Worm (Caenorhabditis elegans) whole organism, late embryonic: ENCODE measurements around the gene Y71H2AM.14.

ENCODE experiments used
- C38D4.7 ChIP-seq: fragments of 200-800 bp; sonication (Bioruptor generic); optimal IDR thresholded peaks from 2 replicates; lab custom pipeline; 2018; ENCODE audit warnings: mild to moderate bottlenecking, missing genetic modification characterization, moderate library complexity, missing compliant biosample characterization
- F13H6.1 ChIP-seq: sonication (generic microtip); optimal IDR thresholded peaks from 2 replicates; lab custom pipeline; 2016; ENCODE audit warnings: missing genetic modification characterization, missing compliant biosample characterization
- K02D7.2 ChIP-seq: sonication (generic microtip); optimal IDR thresholded peaks from 2 replicates; lab custom pipeline; 2017; ENCODE audit warnings: mild to moderate bottlenecking, missing genetic modification characterization, missing compliant biosample characterization
- ahr-1 ChIP-seq: sonication (generic microtip); optimal IDR thresholded peaks from 2 replicates; lab custom pipeline; 2016; ENCODE audit warnings: missing genetic modification characterization, missing compliant biosample characterization
- ceh-18 ChIP-seq: sonication (generic microtip); optimal IDR thresholded peaks from 2 replicates; lab custom pipeline; 2016; ENCODE audit warnings: missing genetic modification characterization, missing compliant biosample characterization
- ceh-2 ChIP-seq: sonication (generic microtip); optimal IDR thresholded peaks from 2 replicates; lab custom pipeline; 2016; ENCODE audit warnings: missing genotype, missing genetic modification characterization, missing compliant biosample characterization
- ceh-24 ChIP-seq: sonication (generic microtip); optimal IDR thresholded peaks from 2 replicates; lab custom pipeline; 2016; ENCODE audit warnings: mild to moderate bottlenecking, missing genetic modification characterization, missing compliant biosample characterization
- ceh-30 ChIP-seq: fragments of 150-350 bp; optimal IDR thresholded peaks from 2 replicates; lab custom pipeline; 2014; ENCODE audit warnings: missing biosample characterization, missing genetic modification characterization
- ceh-6 ChIP-seq: fragments of 200-800 bp; sonication (Bioruptor generic); optimal IDR thresholded peaks from 2 replicates; lab custom pipeline; 2018; ENCODE audit warnings: mild to moderate bottlenecking, missing genetic modification characterization, missing compliant biosample characterization
- che-1 ChIP-seq: sonication (generic microtip); optimal IDR thresholded peaks from 2 replicates; lab custom pipeline; 2016; ENCODE audit warnings: mild to moderate bottlenecking, missing genetic modification characterization, missing compliant biosample characterization
- dve-1 ChIP-seq: sonication (generic microtip); optimal IDR thresholded peaks from 2 replicates; lab custom pipeline; 2017; ENCODE audit warnings: antibody characterized with exemption, mild to moderate bottlenecking, missing genetic modification characterization, missing compliant biosample characterization
- fax-1 ChIP-seq: sonication (generic microtip); optimal IDR thresholded peaks from 2 replicates; lab custom pipeline; 2016; ENCODE audit warnings: missing genotype, missing genetic modification characterization, missing compliant biosample characterization
- fkh-10 ChIP-seq: fragments of 150-350 bp; optimal IDR thresholded peaks from 2 replicates; lab custom pipeline; 2014; ENCODE audit warnings: missing biosample characterization, missing genetic modification reagents, missing genetic modification characterization
- gmeb-2 ChIP-seq: sonication (generic microtip); optimal IDR thresholded peaks from 2 replicates; lab custom pipeline; 2016; ENCODE audit warnings: missing genetic modification characterization, inconsistent platforms, missing compliant biosample characterization
- hlh-13 ChIP-seq: fragments of 200-800 bp; sonication (Bioruptor generic); optimal IDR thresholded peaks from 2 replicates; lab custom pipeline; 2018; ENCODE audit warnings: mild to moderate bottlenecking, missing genetic modification characterization, missing compliant biosample characterization
- hlh-30 ChIP-seq: sonication (generic microtip); optimal IDR thresholded peaks from 2 replicates; lab custom pipeline; 2017; ENCODE audit warnings: antibody characterized with exemption, missing genetic modification characterization, missing compliant biosample characterization; ENCODE audit not compliant: insufficient read depth
- hlh-6 ChIP-seq: sonication (generic microtip); optimal IDR thresholded peaks from 2 replicates; lab custom pipeline; 2016; ENCODE audit warnings: missing genotype, missing genetic modification characterization, missing compliant biosample characterization
- hlh-8 ChIP-seq: sonication (generic microtip); optimal IDR thresholded peaks from 2 replicates; lab custom pipeline; 2016; ENCODE audit warnings: missing genotype, missing genetic modification characterization, missing compliant biosample characterization
- nfya-1 ChIP-seq: sonication (generic microtip); optimal IDR thresholded peaks from 2 replicates; lab custom pipeline; 2017; ENCODE audit warnings: missing genetic modification characterization, mild to moderate bottlenecking, missing compliant biosample characterization, antibody characterized with exemption, moderate library complexity
- nhr-11 ChIP-seq: fragments of 150-350 bp; optimal IDR thresholded peaks from 2 replicates; lab custom pipeline; 2014; ENCODE audit warnings: missing biosample characterization, missing genetic modification characterization
- nhr-232 ChIP-seq: sonication (generic microtip); optimal IDR thresholded peaks from 2 replicates; lab custom pipeline; 2016; ENCODE audit warnings: missing genetic modification characterization, missing compliant biosample characterization
- pag-3 ChIP-seq: sonication (generic microtip); optimal IDR thresholded peaks from 2 replicates; lab custom pipeline; 2016; ENCODE audit warnings: missing compliant biosample characterization, missing genetic modification characterization, borderline replicate concordance
- pha-4 ChIP-seq: fragments of 150-350 bp; optimal IDR thresholded peaks from 2 replicates; lab custom pipeline; 2018; ENCODE audit warnings: missing biosample characterization, missing genetic modification reagents, missing genetic modification characterization
- pros-1 ChIP-seq: fragments of 150-350 bp; optimal IDR thresholded peaks from 2 replicates; lab custom pipeline; 2014; ENCODE audit warnings: missing biosample characterization, missing genetic modification reagents, missing genetic modification characterization
- ref-2 ChIP-seq: sonication (generic microtip); optimal IDR thresholded peaks from 2 replicates; lab custom pipeline; 2016; ENCODE audit warnings: missing genetic modification characterization, missing compliant biosample characterization
- rnt-1 ChIP-seq: sonication (generic microtip); optimal IDR thresholded peaks from 2 replicates; lab custom pipeline; 2016; ENCODE audit warnings: missing genetic modification characterization, missing compliant biosample characterization
- sox-2 ChIP-seq: fragments of 200-800 bp; sonication (Bioruptor generic); IDR thresholded peaks from 2 replicates; pipeline ENCODE4 v1.3.6; 2022; ENCODE audit warnings: missing genetic modification reagents, missing genetic modification characterization, missing compliant biosample characterization
- sox-4 ChIP-seq: sonication (generic microtip); optimal IDR thresholded peaks from 2 replicates; lab custom pipeline; 2017; ENCODE audit warnings: mild to moderate bottlenecking, missing genetic modification characterization, inconsistent platforms, missing compliant biosample characterization
- tbx-2 ChIP-seq: sonication (generic microtip); optimal IDR thresholded peaks from 2 replicates; lab custom pipeline; 2016; ENCODE audit warnings: missing genetic modification characterization, missing compliant biosample characterization
- tbx-7 ChIP-seq: sonication (generic microtip); optimal IDR thresholded peaks from 2 replicates; lab custom pipeline; 2016; ENCODE audit warnings: missing genotype, missing genetic modification characterization, missing compliant biosample characterization
- unc-42 ChIP-seq: sonication (generic microtip); optimal IDR thresholded peaks from 2 replicates; lab custom pipeline; 2016; ENCODE audit warnings: missing genotype, missing genetic modification characterization, missing compliant biosample characterization
- unc-55 ChIP-seq: sonication (generic microtip); optimal IDR thresholded peaks from 2 replicates; lab custom pipeline; 2017; ENCODE audit warnings: missing biosample characterization, missing genetic modification reagents, missing genetic modification characterization
- unc-86 ChIP-seq: sonication (generic microtip); optimal IDR thresholded peaks from 2 replicates; lab custom pipeline; 2016; ENCODE audit warnings: missing genetic modification characterization, missing compliant biosample characterization
- zip-5 ChIP-seq: sonication (generic microtip); optimal IDR thresholded peaks from 2 replicates; lab custom pipeline; 2016; ENCODE audit warnings: missing genetic modification characterization, missing compliant biosample characterization
- ztf-16 ChIP-seq: sonication (generic microtip); optimal IDR thresholded peaks from 2 replicates; lab custom pipeline; 2017; ENCODE audit warnings: missing genetic modification characterization, missing compliant biosample characterization

The Y71H2AM.14 gene

ce11 chrIII:2746553-2746952 lies at the start of gene Y71H2AM.14:
Gene Y71H2AM.14 (minus strand): TSS chrIII:2746653.
- no peak for TF ChIP-seq F13H6.1 (tag; lab: Kevin White, UChicago)

- no peak for TF ChIP-seq hlh-30 (tag; lab: Kevin White, UChicago)
- TF ChIP-seq zip-5 (tag; lab: Kevin White, UChicago) = no peak
- TF ChIP-seq hlh-8 (tag; lab: Kevin White, UChicago) = no peak
- no peak for TF ChIP-seq hlh-13 (GFP tag; lab: Kevin White, UChicago)
- TF ChIP-seq nhr-11 (tag; lab: Kevin White, UChicago) = no peak
- TF ChIP-seq ref-2 (tag; lab: Kevin White, UChicago) = no peak
- TF ChIP-seq gmeb-2 = no peak
- no peak for TF ChIP-seq ceh-2
- no peak for TF ChIP-seq unc-86 (tag; lab: Kevin White, UChicago)
- TF ChIP-seq pag-3 = no peak
- no peak for TF ChIP-seq ahr-1 (tag; lab: Kevin White, UChicago)
- TF ChIP-seq K02D7.2 (tag; lab: Kevin White, UChicago) = no peak
- TF ChIP-seq C38D4.7 = no peak
- no peak for TF ChIP-seq tbx-2 (tag; lab: Kevin White, UChicago)
Measured at ce11 chrIII:2795442-2796023, 49.1 kb upstream of the Y71H2AM.14 start.

- no peak for TF ChIP-seq zip-5 (tag; lab: Kevin White, UChicago)
- TF ChIP-seq unc-42 (tag; lab: Kevin White, UChicago) = no peak
- TF ChIP-seq nfya-1 (tag; lab: Kevin White, UChicago) = peak; percentile 95
- TF ChIP-seq, all 69 proteins: peak for 1
Measured at ce11 chrIII:2794057-2794456, 47.6 kb upstream of the Y71H2AM.14 start.

DNA sequence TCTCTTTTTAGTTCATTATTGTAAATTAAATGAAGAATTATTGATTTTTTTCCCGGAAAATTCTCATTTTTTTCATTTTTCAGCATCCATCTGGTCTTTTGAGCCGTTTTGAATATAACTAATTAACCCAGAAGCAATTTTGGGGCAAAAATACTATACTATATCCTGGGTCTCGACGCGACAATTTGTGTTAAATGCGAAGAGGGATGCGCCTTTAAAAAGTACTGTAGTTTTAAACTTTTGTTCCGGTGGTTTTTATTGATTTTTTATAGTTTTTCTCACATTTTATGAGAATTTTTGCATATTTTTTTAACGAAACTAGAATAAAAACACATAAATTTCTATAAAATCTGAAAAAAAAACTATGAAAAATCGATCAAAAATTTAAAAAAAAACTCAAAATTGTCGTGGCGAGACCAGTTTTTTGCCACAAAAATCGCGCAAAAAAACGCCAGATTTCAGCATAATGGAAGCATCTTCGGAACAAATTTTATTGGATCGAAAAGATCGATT lies 41.6 kb upstream of the Y71H2AM.14 start, which contains the start of gene tbcc-1:
Gene tbcc-1 (plus strand): TSS at position 463 of the 513 bp plus-strand sequence.
- no peak for TF ChIP-seq rnt-1 (tag; lab: Kevin White, UChicago)
- TF ChIP-seq ref-2 (tag; lab: Kevin White, UChicago) = no peak
- no peak for TF ChIP-seq ceh-2
- no peak for TF ChIP-seq pha-4
- TF ChIP-seq ceh-18 (tag; lab: Kevin White, UChicago) = no peak
- no peak for TF ChIP-seq fkh-10 (GFP tag; lab: Kevin White, UChicago)
- TF ChIP-seq ceh-24 (tag; lab: Kevin White, UChicago) = no peak
- no peak for TF ChIP-seq hlh-8 (tag; lab: Kevin White, UChicago)
- TF ChIP-seq unc-42 (tag; lab: Kevin White, UChicago) = no peak
- TF ChIP-seq dve-1 (tag; lab: Kevin White, UChicago) = no peak
- no peak for TF ChIP-seq hlh-13 (GFP tag; lab: Kevin White, UChicago)
- TF ChIP-seq ceh-30 = no peak
- TF ChIP-seq unc-86 (tag; lab: Kevin White, UChicago) = no peak
- TF ChIP-seq unc-55 (GFP tag; lab: Kevin White, UChicago) = no peak
- TF ChIP-seq, all 69 proteins: peak for 0

DNA sequence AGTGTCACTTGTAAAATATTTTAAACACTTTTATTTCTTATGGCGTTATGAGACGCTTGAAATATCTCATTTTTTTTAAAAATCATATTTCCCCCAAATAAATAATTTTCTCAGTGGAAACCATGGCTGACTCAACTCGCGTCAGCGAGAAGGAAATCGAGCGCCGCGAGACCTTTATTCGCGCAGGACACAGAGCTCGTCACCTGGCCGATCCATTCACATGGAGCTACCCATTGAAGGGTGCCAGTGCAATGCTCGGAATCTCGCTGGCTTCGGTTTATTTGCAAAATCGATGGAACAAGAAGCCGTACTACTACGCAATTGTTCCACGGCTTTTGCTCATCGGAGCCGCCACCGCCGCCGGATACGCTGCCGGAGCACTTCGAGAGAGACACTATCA lies 40.3 kb upstream of the Y71H2AM.14 start, which contains the start of gene nduc-2:
Gene nduc-2 (plus strand): TSS at position 113 of the 400 bp plus-strand sequence.
- TF ChIP-seq ceh-6 (no peak), sox-2 (GFP tag; lab: Robert Waterston, UW) (no peak), hlh-6 (no peak), tbx-7 (no peak), ceh-18 (tag; lab: Kevin White, UChicago) (no peak), pha-4 (no peak), sox-4 (tag; lab: Kevin White, UChicago) (no peak), che-1 (tag; lab: Kevin White, UChicago) (no peak), nhr-232 (no peak), pros-1 (tag; lab: Kevin White, UChicago) (no peak), ztf-16 (no peak), nfya-1 (tag; lab: Kevin White, UChicago) (no peak), fax-1 (tag; lab: Kevin White, UChicago) (no peak), unc-55 (GFP tag; lab: Kevin White, UChicago) (no peak)
